Worm (Caenorhabditis elegans) whole organism, mixed stage, embryonic: ENCODE data around the gene natb-1.

Experiments used
- blmp-1 ChIP-seq: fragments of 150-350 bp; optimal IDR thresholded peaks from 2 replicates; lab custom pipeline; 2014; ENCODE audit warnings: missing biosample characterization, missing genetic modification characterization
- ces-1 ChIP-seq: fragments of 150-350 bp; optimal IDR thresholded peaks from 2 replicates; lab custom pipeline; 2014; ENCODE audit warnings: missing biosample characterization, missing genetic modification reagents, missing genetic modification characterization
- lin-13 ChIP-seq: fragments of 150-350 bp; optimal IDR thresholded peaks from 2 replicates; lab custom pipeline; 2014; ENCODE audit warnings: missing biosample characterization, missing genetic modification characterization
- mls-2 ChIP-seq: sonication (generic microtip); optimal IDR thresholded peaks from 2 replicates; lab custom pipeline; 2016; ENCODE audit warnings: mild to moderate bottlenecking, missing genetic modification characterization, moderate library complexity, missing compliant biosample characterization
- nhr-28 ChIP-seq: fragments of 150-350 bp; optimal IDR thresholded peaks from 2 replicates; lab custom pipeline; 2014; ENCODE audit warnings: missing biosample characterization, missing genetic modification characterization
- nhr-76 ChIP-seq: sonication (generic microtip); optimal IDR thresholded peaks from 2 replicates; lab custom pipeline; 2017; ENCODE audit warnings: missing biosample characterization, missing genetic modification characterization
- snpc-4 ChIP-seq: fragments of 150-350 bp; optimal IDR thresholded peaks from 2 replicates; lab custom pipeline; 2014; ENCODE audit warnings: missing biosample characterization, missing genetic modification characterization
- unc-39 ChIP-seq: fragments of 150-350 bp; optimal IDR thresholded peaks from 2 replicates; lab custom pipeline; 2014; ENCODE audit warnings: missing biosample characterization, missing genetic modification characterization
- unc-62 ChIP-seq: fragments of 150-350 bp; optimal IDR thresholded peaks from 2 replicates; lab custom pipeline; 2014; ENCODE audit warnings: missing biosample characterization, missing genetic modification reagents, missing genetic modification characterization
- ztf-11 ChIP-seq: fragments of 150-350 bp; optimal IDR thresholded peaks from 2 replicates; lab custom pipeline; 2014; ENCODE audit warnings: missing biosample characterization, missing genetic modification characterization

DNA sequence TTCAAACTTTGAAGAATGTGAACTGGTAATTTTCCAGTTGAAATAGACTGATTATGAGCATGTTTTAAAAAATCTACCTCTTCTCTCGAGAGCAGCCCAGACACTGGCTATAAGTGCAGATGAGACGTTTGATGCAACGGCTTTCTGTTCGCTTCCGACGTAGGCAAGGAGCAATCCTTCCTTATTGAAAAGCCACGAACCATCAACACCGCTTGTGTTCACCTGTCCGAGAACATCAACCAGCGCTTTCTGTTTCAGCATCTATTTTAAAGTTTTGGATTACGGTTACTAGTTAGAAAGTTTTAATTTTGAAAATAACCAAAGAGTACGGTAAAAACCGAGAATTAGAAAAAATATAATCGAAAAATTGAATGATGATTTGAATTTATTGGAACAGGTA is 27.6 kb upstream of the natb-1 start, which contains the start of gene lmtr-2:
- TF ChIP-seq unc-62 (GFP tag; lab: Kevin White, UChicago) (no peak), unc-39 (tag; lab: Kevin White, UChicago) (no peak), blmp-1 (tag; lab: Kevin White, UChicago) (no peak), nhr-76 (no peak), ztf-11 (tag; lab: Kevin White, UChicago) (no peak), ces-1 (no peak), mls-2 (tag; lab: Kevin White, UChicago) (no peak), nhr-28 (tag; lab: Kevin White, UChicago) (no peak), snpc-4 (tag; lab: Kevin White, UChicago) (no peak), lin-13 (tag; lab: Kevin White, UChicago) (no peak)
